Fruit fly (Drosophila melanogaster): ENCODE measurements around the gene CG4462.

The CG4462 gene

dm6 chr3R:19925271-19925670, at the start of gene CG4462:
CG4462 (minus strand) TSS chr3R:19925371.
- TF ChIP-seq CG9705 (GFP tag; optimal IDR thresholded peaks at IDR 0.05), result no peak
- no peak for TF ChIP-seq dl (GFP tag; optimal IDR thresholded peaks at IDR 0.05; ENCODE audit: insufficient read depth in 1 of 2, partially characterized antibody in 2 of 2)
- TF ChIP-seq Vsx2 (GFP tag; optimal IDR thresholded peaks at IDR 0.05; ENCODE audit: partially characterized antibody), result no peak
- no peak for TF ChIP-seq pan (optimal IDR thresholded peaks at IDR 0.05)
- TF ChIP-seq Abd-B (GFP tag; optimal IDR thresholded peaks at IDR 0.05), result no peak
- no peak for TF ChIP-seq dmrt93B (GFP tag; optimal IDR thresholded peaks at IDR 0.05)
- no peak for TF ChIP-seq Hr78 (GFP tag; optimal IDR thresholded peaks at IDR 0.05)
- no peak for TF ChIP-seq GATAd (GFP tag; optimal IDR thresholded peaks at IDR 0.05)
- TF ChIP-seq fru (GFP tag; optimal IDR thresholded peaks at IDR 0.05), result no peak
- no peak for TF ChIP-seq Hnf4 (GFP tag; optimal IDR thresholded peaks at IDR 0.05)
- no peak for TF ChIP-seq lola (GFP tag; optimal IDR thresholded peaks at IDR 0.05)
- no peak for TF ChIP-seq tai (GFP tag; optimal IDR thresholded peaks at IDR 0.05)

- TF ChIP-seq Vsx2 (GFP tag; optimal IDR thresholded peaks at IDR 0.05; ENCODE audit: partially characterized antibody) (no peak), Abd-B (GFP tag; optimal IDR thresholded peaks at IDR 0.05) (no peak), rgr (GFP tag; optimal IDR thresholded peaks at IDR 0.05) (no peak), h (GFP tag; optimal IDR thresholded peaks at IDR 0.05) (no peak), Hnf4 (GFP tag; optimal IDR thresholded peaks at IDR 0.05) (no peak), Mio (GFP tag; optimal IDR thresholded peaks at IDR 0.05) (no peak), GATAd (GFP tag; optimal IDR thresholded peaks at IDR 0.05) (no peak)
Observed at dm6 chr3R:19972598-19972997, 47.4 kb upstream of the CG4462 start, which contains the start of gene CG31213. CG31213 (plus strand) TSS chr3R:19972898.

- TF ChIP-seq Hr83 (GFP tag; optimal IDR thresholded peaks at IDR 0.05; ENCODE audit: poor library complexity, severe bottlenecking), result no peak
Observed at dm6 chr3R:19968695-19969094, 43.5 kb upstream of the CG4462 start.

- no peak for TF ChIP-seq sv (GFP tag; optimal IDR thresholded peaks at IDR 0.05)
- no peak for TF ChIP-seq dsf (GFP tag; optimal IDR thresholded peaks at IDR 0.05; ENCODE audit: borderline replicate concordance)
- no peak for TF ChIP-seq Hnf4 (GFP tag; optimal IDR thresholded peaks at IDR 0.05)
- no peak for TF ChIP-seq Vsx2 (GFP tag; optimal IDR thresholded peaks at IDR 0.05; ENCODE audit: partially characterized antibody)
- TF ChIP-seq brk (GFP tag; optimal IDR thresholded peaks at IDR 0.05), result no peak
- no peak for TF ChIP-seq lola (GFP tag; optimal IDR thresholded peaks at IDR 0.05)
- TF ChIP-seq tai (GFP tag; optimal IDR thresholded peaks at IDR 0.05), result no peak
- no peak for TF ChIP-seq jim (GFP tag; optimal IDR thresholded peaks at IDR 0.05)
- no peak for TF ChIP-seq ey (GFP tag; optimal IDR thresholded peaks at IDR 0.05)
- no peak for TF ChIP-seq psq (GFP tag; optimal IDR thresholded peaks at IDR 0.05)
- no peak for TF ChIP-seq Hr78 (GFP tag; optimal IDR thresholded peaks at IDR 0.05)
- TF ChIP-seq foxo (GFP tag; optimal IDR thresholded peaks at IDR 0.05), result no peak
- no peak for TF ChIP-seq br (GFP tag; optimal IDR thresholded peaks at IDR 0.05)
- TF ChIP-seq fru (GFP tag; optimal IDR thresholded peaks at IDR 0.05), result no peak
- no peak for TF ChIP-seq Myc (optimal IDR thresholded peaks at IDR 0.05)
- no peak for TF ChIP-seq Abd-B (GFP tag; optimal IDR thresholded peaks at IDR 0.05)
- TF ChIP-seq Jra (GFP tag; optimal IDR thresholded peaks at IDR 0.05), result no peak
- TF ChIP-seq OdsH (GFP tag; optimal IDR thresholded peaks at IDR 0.05), result no peak
- no peak for TF ChIP-seq woc (GFP tag; optimal IDR thresholded peaks at IDR 0.05)
Observed at dm6 chr3R:19948143-19948542, 23.0 kb upstream of the CG4462 start, which contains the start of gene CG4783. CG4783 (plus strand) TSS chr3R:19948443.

dm6 chr3R:19942312-19942711, 17.1 kb upstream of the CG4462 start, which contains the start of gene CG46042:
CG46042 (minus strand) TSS chr3R:19942412.
- no peak for TF ChIP-seq Jra (GFP tag; optimal IDR thresholded peaks at IDR 0.05)
- TF ChIP-seq usp (GFP tag; optimal IDR thresholded peaks at IDR 0.05), result no peak
- no peak for TF ChIP-seq OdsH (GFP tag; optimal IDR thresholded peaks at IDR 0.05)
- TF ChIP-seq Hr83 (GFP tag; optimal IDR thresholded peaks at IDR 0.05; ENCODE audit: poor library complexity, severe bottlenecking), result no peak
- TF ChIP-seq Rel (GFP tag; optimal IDR thresholded peaks at IDR 0.05), result no peak
- TF ChIP-seq Rel (tag; optimal IDR thresholded peaks at IDR 0.05), result no peak
- TF ChIP-seq CrebA (GFP tag; optimal IDR thresholded peaks at IDR 0.05; ENCODE audit: borderline replicate concordance), result no peak
- TF ChIP-seq sage (GFP tag; optimal IDR thresholded peaks at IDR 0.05), result no peak
- no peak for TF ChIP-seq psq (GFP tag; optimal IDR thresholded peaks at IDR 0.05)
- no peak for TF ChIP-seq sv (GFP tag; optimal IDR thresholded peaks at IDR 0.05)
- no peak for TF ChIP-seq dl (GFP tag; optimal IDR thresholded peaks at IDR 0.05; ENCODE audit: insufficient read depth in 1 of 2, partially characterized antibody in 2 of 2)
- no peak for TF ChIP-seq Dfd (GFP tag; optimal IDR thresholded peaks at IDR 0.05)
- no peak for TF ChIP-seq dsf (GFP tag; optimal IDR thresholded peaks at IDR 0.05; ENCODE audit: borderline replicate concordance)
- no peak for TF ChIP-seq HLH106 (tag; optimal IDR thresholded peaks at IDR 0.05)
- no peak for TF ChIP-seq br (GFP tag; optimal IDR thresholded peaks at IDR 0.05)
- TF ChIP-seq Sp1 (GFP tag; optimal IDR thresholded peaks at IDR 0.05), result no peak
- no peak for TF ChIP-seq Hr78 (GFP tag; optimal IDR thresholded peaks at IDR 0.05)
- TF ChIP-seq Mio (GFP tag; optimal IDR thresholded peaks at IDR 0.05), result no peak
